Fruit fly (Drosophila melanogaster): ENCODE measurements around the gene CrebA.

The CrebA gene

dm6 chr3L:15588514-15589138 lies 53.4 kb downstream of the CrebA start, which contains the start of gene RhoGAP71E (continued):
- TF ChIP-seq CG2678 (tag; optimal IDR thresholded peaks at IDR 0.05): peak; percentile 73
- TF ChIP-seq ems (GFP tag; optimal IDR thresholded peaks at IDR 0.05): no peak
- peak; percentile 33 for TF ChIP-seq sisA (GFP tag; IDR thresholded peaks at IDR 0.05)
- peak; percentile 35 for TF ChIP-seq Deaf1 (tag; optimal IDR thresholded peaks at IDR 0.05)
- 0 out of 2 replicates have a peak, but pooled peaks have one; percentile 35 for TF ChIP-seq CG1024 (GFP tag; IDR thresholded peaks at IDR 0.05)
- peak; percentile 54 for TF ChIP-seq rib (GFP tag; IDR thresholded peaks at IDR 0.05)
- no peak for TF ChIP-seq toy (GFP tag; IDR thresholded peaks at IDR 0.05)
- no peak for TF ChIP-seq en (GFP tag; optimal IDR thresholded peaks at IDR 0.05)
- no peak for TF ChIP-seq fd3F (GFP tag; optimal IDR thresholded peaks at IDR 0.05)
- TF ChIP-seq row (GFP tag; IDR thresholded peaks at IDR 0.05): peak; percentile 68
- TF ChIP-seq sc (optimal IDR thresholded peaks at IDR 0.05): no peak
- no peak for TF ChIP-seq sc (GFP tag; optimal IDR thresholded peaks at IDR 0.05)
- no peak for TF ChIP-seq ATbp (GFP tag; optimal IDR thresholded peaks at IDR 0.05)
- TF ChIP-seq tgo (GFP tag; IDR thresholded peaks at IDR 0.05): no peak; the same call in 2 of the 3 replicates
- TF ChIP-seq CG10979 (tag; optimal IDR thresholded peaks at IDR 0.05): peak; percentile 28
- TF ChIP-seq CG15269 (tag; optimal IDR thresholded peaks at IDR 0.05): peak; percentile 34
- TF ChIP-seq pita (GFP tag; optimal IDR thresholded peaks at IDR 0.05): no peak
- TF ChIP-seq Hand (GFP tag; optimal IDR thresholded peaks at IDR 0.05): peak; percentile 18
- no peak for TF ChIP-seq sqz (GFP tag; optimal IDR thresholded peaks at IDR 0.05)
- peak; percentile 11 for TF ChIP-seq Dek (tag; optimal IDR thresholded peaks at IDR 0.05)
- peak; percentile 15 for TF ChIP-seq CG12155 (GFP tag; optimal IDR thresholded peaks at IDR 0.05)
- TF ChIP-seq CG2875 (GFP tag; optimal IDR thresholded peaks at IDR 0.05): no peak
- TF ChIP-seq CG10147 (GFP tag; optimal IDR thresholded peaks at IDR 0.05): no peak
- peak; percentile 31; the same call in 1 of the 2 replicates for TF ChIP-seq bbx (GFP tag; IDR thresholded peaks at IDR 0.05; ENCODE audit: partially characterized antibody)
- no peak for TF ChIP-seq CG30403 (GFP tag; optimal IDR thresholded peaks at IDR 0.05)
- peak; percentile 89 for TF ChIP-seq chm (GFP tag; IDR thresholded peaks at IDR 0.05)
- no peak for TF ChIP-seq bowl (GFP tag; IDR thresholded peaks at IDR 0.05)
- peak; percentile 51 for TF ChIP-seq CG33213 (GFP tag; optimal IDR thresholded peaks at IDR 0.05)
- no peak for TF ChIP-seq CG8281 (tag; optimal IDR thresholded peaks at IDR 0.05)
- TF ChIP-seq CG11093 (GFP tag; IDR thresholded peaks at IDR 0.05): no peak
- TF ChIP-seq CG2116 (GFP tag; optimal IDR thresholded peaks at IDR 0.05): no peak
- TF ChIP-seq CG14965 (GFP tag; optimal IDR thresholded peaks at IDR 0.05; ENCODE audit: borderline replicate concordance): no peak
- no peak for TF ChIP-seq CG4424 (GFP tag; optimal IDR thresholded peaks at IDR 0.05)
- TF ChIP-seq CG14441 (GFP tag; IDR thresholded peaks at IDR 0.05): no peak
- TF ChIP-seq CG1647 (GFP tag; optimal IDR thresholded peaks at IDR 0.05): peak; percentile 19
- peak; percentile 38 for TF ChIP-seq CG3163 (GFP tag; optimal IDR thresholded peaks at IDR 0.05)
- TF ChIP-seq yki (optimal IDR thresholded peaks at IDR 0.05): no peak
- peak; percentile 29 for TF ChIP-seq unpg (GFP tag; optimal IDR thresholded peaks at IDR 0.05)
- TF ChIP-seq lbe (GFP tag; optimal IDR thresholded peaks at IDR 0.05): no peak
- no peak for TF ChIP-seq CG1832 (GFP tag; optimal IDR thresholded peaks at IDR 0.05)
- TF ChIP-seq CG7372 (GFP tag; IDR thresholded peaks at IDR 0.05): peak; percentile 65
- TF ChIP-seq amos (GFP tag; IDR thresholded peaks at IDR 0.05; ENCODE audit: partially characterized antibody): no peak; the same call in 1 of the 2 replicates
- TF ChIP-seq CG34376 (GFP tag; optimal IDR thresholded peaks at IDR 0.05): peak; percentile 34
- no peak for TF ChIP-seq CG6683 (GFP tag; optimal IDR thresholded peaks at IDR 0.05)
- TF ChIP-seq CG12219 (GFP tag; optimal IDR thresholded peaks at IDR 0.05): peak; percentile 10
- TF ChIP-seq bsh (GFP tag; optimal IDR thresholded peaks at IDR 0.05): peak; percentile 13 to 35
- TF ChIP-seq Bteb2 (GFP tag; optimal IDR thresholded peaks at IDR 0.05): peak; percentile 8
- TF ChIP-seq CG30431 (GFP tag; optimal IDR thresholded peaks at IDR 0.05): no peak
- no peak for TF ChIP-seq Chrac-16 (GFP tag; optimal IDR thresholded peaks at IDR 0.05)
- peak; percentile 41 for TF ChIP-seq gem (tag; optimal IDR thresholded peaks at IDR 0.05)

All from whole organism, embryonic.